Fruit fly (Drosophila melanogaster) whole organism, wandering third instar larva: Measurements from ENCODE around the gene nrv2.

Experiments
- Abd-B ChIP-seq: fragments of >200 bp; optimal IDR thresholded peaks from 2 replicates; lab custom pipeline; 2017; ENCODE audit warnings: missing biosample characterization, missing genetic modification characterization
- CG32264 ChIP-seq: fragments of 200-800 bp; sonication (Bioruptor generic); optimal IDR thresholded peaks from 2 replicates; lab custom pipeline; 2016; ENCODE audit warnings: missing biosample characterization, missing genetic modification characterization
- CG9705 ChIP-seq: fragments of 200-800 bp; sonication (Bioruptor generic); optimal IDR thresholded peaks from 2 replicates; lab custom pipeline; 2018; ENCODE audit warnings: missing biosample characterization, mild to moderate bottlenecking, missing genetic modification characterization
- CrebA ChIP-seq: fragments of 200-800 bp; sonication (Bioruptor generic); optimal IDR thresholded peaks from 2 replicates; lab custom pipeline; 2016; ENCODE audit warnings: missing biosample characterization, mild to moderate bottlenecking, missing genetic modification characterization, borderline replicate concordance
- Dfd ChIP-seq: fragments of >200 bp; optimal IDR thresholded peaks from 2 replicates; lab custom pipeline; 2017; ENCODE audit warnings: missing biosample characterization, missing genetic modification characterization
- Dif ChIP-seq: fragments of 200-275, 200-300 bp; sonication (Bioruptor generic); optimal IDR thresholded peaks from 2 replicates; lab custom pipeline; 2018; ENCODE audit warnings: missing biosample characterization, missing genetic modification characterization; ENCODE audit not compliant: partially characterized antibody
- GATAd ChIP-seq: sonication (Bioruptor generic); optimal IDR thresholded peaks from 2 replicates; lab custom pipeline; 2016; ENCODE audit warnings: missing biosample characterization, missing genetic modification characterization
- HLH106 ChIP-seq: fragments of 200-800 bp; optimal IDR thresholded peaks from 3 replicates; lab custom pipeline; 2019; ENCODE audit warnings: missing biosample characterization, mild to moderate bottlenecking, missing genetic modification characterization, moderate library complexity
- Hnf4 ChIP-seq: fragments of 200-800 bp; sonication (Bioruptor generic); optimal IDR thresholded peaks from 2 replicates; lab custom pipeline; 2016; ENCODE audit warnings: missing biosample characterization, mild to moderate bottlenecking, missing genetic modification characterization
- Hr78 ChIP-seq: fragments of >200 bp; optimal IDR thresholded peaks from 2 replicates; lab custom pipeline; 2017; ENCODE audit warnings: missing biosample characterization, missing genetic modification characterization
- Hr83 ChIP-seq: fragments of 200-300 bp; sonication (Bioruptor generic); optimal IDR thresholded peaks from 2 replicates; lab custom pipeline; 2016; ENCODE audit warnings: missing biosample characterization, mild to moderate bottlenecking, missing genetic modification characterization, moderate library complexity; ENCODE audit not compliant: poor library complexity, severe bottlenecking
- Jra ChIP-seq: sonication (Bioruptor generic); optimal IDR thresholded peaks from 2 replicates; lab custom pipeline; 2016; ENCODE audit warnings: missing biosample characterization, missing genetic modification characterization
- Mio ChIP-seq: sonication (Bioruptor generic); optimal IDR thresholded peaks from 2 replicates; lab custom pipeline; 2016; ENCODE audit warnings: missing biosample characterization, missing genetic modification characterization
- Myc ChIP-seq: fragments of >200 bp; optimal IDR thresholded peaks from 2 replicates; lab custom pipeline; 2017
- N ChIP-seq: fragments of >200 bp; optimal IDR thresholded peaks from 2 replicates; lab custom pipeline; 2018; ENCODE audit warnings: missing biosample characterization, missing external identifiers, missing genetic modification characterization
- OdsH ChIP-seq: fragments of 200-800 bp; sonication (Bioruptor generic); optimal IDR thresholded peaks from 2 replicates; lab custom pipeline; 2016; ENCODE audit warnings: missing biosample characterization, mild to moderate bottlenecking, missing genetic modification characterization
- Rel ChIP-seq, 2 experiments: fragments of 200-800 bp; sonication (Bioruptor generic) in 1 of 2; optimal IDR thresholded peaks; 2 replicates in 1 of 2; 3 replicates in 1 of 2; lab custom pipeline; 2016 to 2019; ENCODE audit warnings: mild to moderate bottlenecking in 2 of 2, missing biosample characterization in 2 of 2, missing genetic modification characterization in 2 of 2, moderate library complexity in 1 of 2
- Sp1 ChIP-seq: fragments of 200-800 bp; sonication (Bioruptor generic); optimal IDR thresholded peaks from 3 replicates; lab custom pipeline; 2019; ENCODE audit warnings: missing biosample characterization, mild to moderate bottlenecking, missing genetic modification characterization, moderate library complexity
- Vsx2 ChIP-seq: fragments of 200-300, 225-300 bp; sonication (Bioruptor generic); optimal IDR thresholded peaks from 2 replicates; lab custom pipeline; 2018; ENCODE audit warnings: missing biosample characterization, missing genetic modification characterization; ENCODE audit not compliant: partially characterized antibody
- br ChIP-seq: fragments of 200-800 bp; sonication (Bioruptor generic); optimal IDR thresholded peaks from 2 replicates; lab custom pipeline; 2016; ENCODE audit warnings: missing biosample characterization, missing genetic modification characterization
- brk ChIP-seq: fragments of 200-800 bp; sonication (Bioruptor generic); optimal IDR thresholded peaks from 2 replicates; lab custom pipeline; 2016; ENCODE audit warnings: missing biosample characterization, mild to moderate bottlenecking, missing genetic modification characterization
- dl ChIP-seq, 2 experiments: fragments of 175-275, 200-275 bp in 1 of 2; fragments of 200-275 bp in 1 of 2; sonication (Bioruptor generic); optimal IDR thresholded peaks; lab custom pipeline; 2018; ENCODE audit warnings: mild to moderate bottlenecking in 2 of 2, missing biosample characterization in 2 of 2, missing genetic modification characterization in 2 of 2, moderate library complexity in 2 of 2; ENCODE audit not compliant: partially characterized antibody in 2 of 2, insufficient read depth in 1 of 2
- dmrt93B ChIP-seq: fragments of 200-800 bp; sonication (Bioruptor generic); optimal IDR thresholded peaks from 2 replicates; lab custom pipeline; 2018; ENCODE audit warnings: missing biosample characterization, mild to moderate bottlenecking, missing genetic modification characterization
- dsf ChIP-seq: sonication (Bioruptor generic); optimal IDR thresholded peaks from 2 replicates; lab custom pipeline; 2016; ENCODE audit warnings: missing biosample characterization, missing genetic modification characterization, borderline replicate concordance
- ey ChIP-seq: fragments of 200-800 bp; sonication (Bioruptor generic); optimal IDR thresholded peaks from 2 replicates; lab custom pipeline; 2016; ENCODE audit warnings: missing biosample characterization, missing genetic modification characterization
- foxo ChIP-seq, 2 experiments: fragments of 200-800 bp; sonication (Bioruptor generic); optimal IDR thresholded peaks; 2 replicates in 1 of 2; 3 replicates in 1 of 2; lab custom pipeline; 2016 to 2017; ENCODE audit warnings: missing biosample characterization in 2 of 2, missing genetic modification characterization in 2 of 2
- fru ChIP-seq: fragments of 200-800 bp; sonication (Bioruptor generic); optimal IDR thresholded peaks from 3 replicates; lab custom pipeline; 2016; ENCODE audit warnings: missing biosample characterization, mild to moderate bottlenecking, missing genetic modification characterization
- h ChIP-seq: fragments of 200-800 bp; sonication (Bioruptor generic); optimal IDR thresholded peaks from 3 replicates; lab custom pipeline; 2016; ENCODE audit warnings: missing biosample characterization, mild to moderate bottlenecking, missing genetic modification characterization
- jim ChIP-seq: fragments of 175-275, 200-325 bp; sonication (Bioruptor generic); optimal IDR thresholded peaks from 2 replicates; lab custom pipeline; 2016; ENCODE audit warnings: missing biosample characterization, mild to moderate bottlenecking, missing genetic modification characterization
- lola ChIP-seq: fragments of >200 bp; optimal IDR thresholded peaks from 2 replicates; lab custom pipeline; 2017; ENCODE audit warnings: missing biosample characterization, missing genetic modification characterization
- pan ChIP-seq: fragments of >200 bp; optimal IDR thresholded peaks from 2 replicates; lab custom pipeline; 2017
- psq ChIP-seq: fragments of 200-800 bp; sonication (Bioruptor generic); optimal IDR thresholded peaks from 3 replicates; lab custom pipeline; 2017; ENCODE audit warnings: missing biosample characterization, mild to moderate bottlenecking, missing genetic modification characterization, moderate library complexity
- rgr ChIP-seq: fragments of 200-800 bp; sonication (Bioruptor generic); optimal IDR thresholded peaks from 3 replicates; lab custom pipeline; 2016; ENCODE audit warnings: missing biosample characterization, mild to moderate bottlenecking, missing genetic modification characterization
- sage ChIP-seq: fragments of 200-800 bp; sonication (Bioruptor generic); optimal IDR thresholded peaks from 2 replicates; lab custom pipeline; 2016; ENCODE audit warnings: missing biosample characterization, mild to moderate bottlenecking, missing genetic modification characterization
- sv ChIP-seq: fragments of 200-800 bp; sonication (Bioruptor generic); optimal IDR thresholded peaks from 3 replicates; lab custom pipeline; 2016; ENCODE audit warnings: missing biosample characterization, missing genetic modification characterization
- tai ChIP-seq: sonication (Bioruptor generic); optimal IDR thresholded peaks from 2 replicates; lab custom pipeline; 2016; ENCODE audit warnings: missing biosample characterization, missing genetic modification characterization
- usp ChIP-seq: fragments of >200 bp; optimal IDR thresholded peaks from 2 replicates; lab custom pipeline; 2017; ENCODE audit warnings: missing biosample characterization, missing genetic modification characterization
- woc ChIP-seq: sonication (Bioruptor generic); optimal IDR thresholded peaks from 2 replicates; lab custom pipeline; 2016; ENCODE audit warnings: missing biosample characterization, mild to moderate bottlenecking, missing genetic modification characterization

nrv2 gene

DNA sequence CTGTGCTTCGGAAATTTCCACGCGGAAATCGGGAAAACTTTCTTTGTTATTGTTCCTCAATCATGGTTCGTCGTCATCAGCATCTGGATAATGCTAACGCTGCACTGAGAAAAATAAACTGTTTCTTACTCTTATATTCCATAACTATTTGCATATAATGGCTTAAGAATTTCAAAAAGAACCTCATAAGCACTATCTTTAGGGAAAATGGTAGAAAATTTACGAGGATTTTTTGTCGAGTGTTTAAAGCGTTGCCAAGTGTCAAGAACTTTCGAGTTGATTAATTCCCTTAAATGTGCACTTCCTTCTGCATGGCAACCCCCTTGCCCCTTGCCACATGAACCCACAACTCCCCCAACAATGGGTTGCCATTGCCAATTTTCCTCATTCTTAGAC, 10.7 kb downstream of the nrv2 start:
- TF ChIP-seq lola (GFP tag; lab: Kevin White, UChicago) (peak; percentile 33), fru (GFP tag; lab: Kevin White, UChicago) (no peak), brk (GFP tag; lab: Kevin White, UChicago) (peak; percentile 37), sv (peak; percentile 29)

dm6 chr2L:6787029-6787972, 11.4 kb downstream of the nrv2 start:
- TF ChIP-seq OdsH (GFP tag; lab: Kevin White, UChicago) (peak; percentile 91), dmrt93B (GFP tag; lab: Kevin White, UChicago) (peak; percentile 93), lola (GFP tag; lab: Kevin White, UChicago) (no peak), Jra (peak; percentile 78), Mio (GFP tag; lab: Kevin White, UChicago) (peak; percentile 1), HLH106 (tag; lab: Kevin White, UChicago) (peak; percentile 94), tai (peak; percentile 89), CrebA (GFP tag; lab: Kevin White, UChicago) (peak; percentile 42), Dfd (GFP tag; lab: Kevin White, UChicago) (no peak), N (GFP tag; lab: Kevin White, UChicago) (peak; percentile 70), sv (peak; percentile 95), Myc (lab: Kevin White, UChicago) (no peak), usp (GFP tag; lab: Kevin White, UChicago) (no peak), fru (GFP tag; lab: Kevin White, UChicago) (peak; percentile 92), CG32264 (GFP tag; lab: Kevin White, UChicago) (peak; percentile 73), Hr78 (GFP tag; lab: Kevin White, UChicago) (no peak), Vsx2 (GFP tag; lab: Kevin White, UChicago) (peak; percentile 92), h (GFP tag; lab: Kevin White, UChicago) (peak; percentile 91), psq (GFP tag; lab: Kevin White, UChicago) (peak; percentile 89), dsf (peak; percentile 63), rgr (peak; percentile 89), foxo (GFP tag; optimal IDR thresholded peaks at IDR 0.05; lab: Kevin White, UChicago) (peak; percentile 50 to 92), dl (GFP tag; optimal IDR thresholded peaks at IDR 0.05; lab: Kevin White, UChicago; ENCODE audit: insufficient read depth in 1 of 2, partially characterized antibody in 2 of 2) (peak; percentile 88 to 91), Dif (peak; percentile 91), Sp1 (peak; percentile 95), woc (GFP tag; lab: Kevin White, UChicago) (peak; percentile 95), CG9705 (GFP tag; lab: Kevin White, UChicago) (peak; percentile 89), brk (GFP tag; lab: Kevin White, UChicago) (peak; percentile 69), Hnf4 (GFP tag; lab: Kevin White, UChicago) (peak; percentile 82), Abd-B (no peak), GATAd (GFP tag; lab: Kevin White, UChicago) (peak; percentile 56), pan (no peak), Hr83 (GFP tag; lab: Kevin White, UChicago) (peak; percentile 67), jim (GFP tag; lab: Kevin White, UChicago) (peak; percentile 76), ey (GFP tag; lab: Kevin White, UChicago) (peak; percentile 94), br (GFP tag; lab: Kevin White, UChicago) (peak; percentile 92), Rel (GFP tag; optimal IDR thresholded peaks at IDR 0.05; lab: Kevin White, UChicago) (no peak), Rel (tag; optimal IDR thresholded peaks at IDR 0.05; lab: Kevin White, UChicago) (peak; percentile 89), sage (GFP tag; lab: Kevin White, UChicago) (no peak)
